Fruit fly (Drosophila melanogaster): ENCODE results near the gene Edem1.
A peak's percentile ranks its signal among the peaks of the same experiment; 100 is the strongest.

Gene Edem1

dm6 chrX:1877107-1877736 is 31.4 kb downstream of the Edem1 start, which contains the start of the genes CG14817 and CG14805 (continued):
- TF ChIP-seq scrt (GFP tag; optimal IDR thresholded peaks at IDR 0.05): peak; percentile 76
- TF ChIP-seq CG12299 (tag; optimal IDR thresholded peaks at IDR 0.05): peak; percentile 81
- TF ChIP-seq Usf (GFP tag; optimal IDR thresholded peaks at IDR 0.05): peak; percentile 26
- no peak for TF ChIP-seq Ravus (GFP tag; IDR thresholded peaks at IDR 0.05)
- TF ChIP-seq ash1 (GFP tag; optimal IDR thresholded peaks at IDR 0.05): peak; percentile 85
- no peak for TF ChIP-seq CG14965 (GFP tag; optimal IDR thresholded peaks at IDR 0.05; ENCODE audit: borderline replicate concordance)
- TF ChIP-seq ERR (GFP tag; optimal IDR thresholded peaks at IDR 0.05): no peak
- TF ChIP-seq ac (GFP tag; optimal IDR thresholded peaks at IDR 0.05): peak; percentile 48
- TF ChIP-seq CG7357 (GFP tag; IDR thresholded peaks at IDR 0.05): no peak
- TF ChIP-seq ase (GFP tag; IDR thresholded peaks at IDR 0.05): no peak
- TF ChIP-seq Ets97D (GFP tag; optimal IDR thresholded peaks at IDR 0.05): peak; percentile 98
- TF ChIP-seq cato (GFP tag; optimal IDR thresholded peaks at IDR 0.05; ENCODE audit: borderline replicate concordance): no peak
- TF ChIP-seq CG15514 (GFP tag; optimal IDR thresholded peaks at IDR 0.05): peak; percentile 90
- no peak for TF ChIP-seq Nf-YA (GFP tag; IDR thresholded peaks at IDR 0.05)
- no peak for TF ChIP-seq CG15011 (GFP tag; optimal IDR thresholded peaks at IDR 0.05)
- TF ChIP-seq CG1603 (tag; optimal IDR thresholded peaks at IDR 0.05): no peak
- TF ChIP-seq crol (GFP tag; IDR thresholded peaks at IDR 0.05): no peak
- peak; percentile 93 for TF ChIP-seq YL-1 (GFP tag; optimal IDR thresholded peaks at IDR 0.05)
- TF ChIP-seq Opbp (GFP tag; IDR thresholded peaks at IDR 0.05; ENCODE audit: partially characterized antibody): peak; percentile 70
- no peak for TF ChIP-seq zf30C (GFP tag; optimal IDR thresholded peaks at IDR 0.05)
- TF ChIP-seq CG18764 (GFP tag; optimal IDR thresholded peaks at IDR 0.05): no peak
- TF ChIP-seq eyg (GFP tag; optimal IDR thresholded peaks at IDR 0.05): no peak
- TF ChIP-seq CG4730 (GFP tag; IDR thresholded peaks at IDR 0.05): no peak
- TF ChIP-seq CHES-1-like (GFP tag; optimal IDR thresholded peaks at IDR 0.05): peak; percentile 41
- peak; percentile 70 for TF ChIP-seq salm (tag; optimal IDR thresholded peaks at IDR 0.05)
- TF ChIP-seq CG17912 (GFP tag; optimal IDR thresholded peaks at IDR 0.05): peak; percentile 84
- TF ChIP-seq slp2 (GFP tag; optimal IDR thresholded peaks at IDR 0.05): peak; percentile 12
- peak; percentile 47 for TF ChIP-seq CG13424 (tag; optimal IDR thresholded peaks at IDR 0.05)
- peak; percentile 54 for TF ChIP-seq CG3995 (GFP tag; optimal IDR thresholded peaks at IDR 0.05)
- peak; percentile 20 for TF ChIP-seq ewg (GFP tag; optimal IDR thresholded peaks at IDR 0.05)
- no peak for TF ChIP-seq CG4360 (GFP tag; IDR thresholded peaks at IDR 0.05)
- peak; percentile 50 for TF ChIP-seq Lhr (GFP tag; optimal IDR thresholded peaks at IDR 0.05)
- no peak for TF ChIP-seq CG6254 (GFP tag; optimal IDR thresholded peaks at IDR 0.05)
- TF ChIP-seq unc-4 (GFP tag; IDR thresholded peaks at IDR 0.05; ENCODE audit: partially characterized antibody): peak; percentile 66; the same call in 1 of the 2 replicates
- TF ChIP-seq dysf (GFP tag; IDR thresholded peaks at IDR 0.05): peak; percentile 53; the same call in 1 of the 3 replicates
- TF ChIP-seq Dp (GFP tag; optimal IDR thresholded peaks at IDR 0.05): peak; percentile 27
- TF ChIP-seq sens-2 (GFP tag; IDR thresholded peaks at IDR 0.05): peak; percentile 41
- TF ChIP-seq CG30020 (tag; optimal IDR thresholded peaks at IDR 0.05): peak; percentile 40
- no peak for TF ChIP-seq CG7786 (GFP tag; optimal IDR thresholded peaks at IDR 0.05)
- TF ChIP-seq tna (GFP tag; IDR thresholded peaks at IDR 0.05; ENCODE audit: partially characterized antibody): no peak; the same call in 1 of the 2 replicates
- no peak for TF ChIP-seq sisA (GFP tag; IDR thresholded peaks at IDR 0.05)
- no peak for TF ChIP-seq CG11696 (GFP tag; IDR thresholded peaks at IDR 0.05)
- TF ChIP-seq CG12071 (GFP tag; optimal IDR thresholded peaks at IDR 0.05): peak; percentile 83
- TF ChIP-seq CG34422 (GFP tag; IDR thresholded peaks at IDR 0.05): peak; percentile 58; the same call in 1 of the 3 replicates
- no peak for TF ChIP-seq pan (optimal IDR thresholded peaks at IDR 0.05)
- TF ChIP-seq pan (GFP tag; optimal IDR thresholded peaks at IDR 0.05 in 1 of 2, IDR thresholded peaks at IDR 0.05 in 1 of 2): peak in 1 of 2 experiments; percentile 56
- TF ChIP-seq CG5953 (GFP tag; IDR thresholded peaks at IDR 0.05): no peak
- TF ChIP-seq CG12104 (GFP tag; optimal IDR thresholded peaks at IDR 0.05): peak; percentile 57
- no peak for TF ChIP-seq E2f1 (GFP tag; IDR thresholded peaks at IDR 0.05)
- no peak for TF ChIP-seq CG15696 (tag; optimal IDR thresholded peaks at IDR 0.05)
